Worm (Caenorhabditis elegans) whole organism, young adult: Measurements from ENCODE around the gene pgp-9.

Source experiments
- C17E4.6 ChIP-seq: fragments of 200-800 bp; sonication (Bioruptor generic); IDR thresholded peaks from 2 replicates; pipeline ENCODE4 v1.3.6; 2022; ENCODE audit warnings: missing genetic modification reagents, missing genetic modification characterization, missing compliant biosample characterization
- F22D6.2 ChIP-seq: sonication (generic microtip); optimal IDR thresholded peaks from 2 replicates; lab custom pipeline; 2016; ENCODE audit warnings: mild to moderate bottlenecking, missing genetic modification characterization, missing compliant biosample characterization
- Y53F4B.3 ChIP-seq: fragments of 200-800 bp; sonication (Bioruptor generic); IDR thresholded peaks from 2 replicates; pipeline ENCODE4 v1.3.6; 2022; ENCODE audit warnings: missing genetic modification reagents, missing genetic modification characterization, missing compliant biosample characterization
- ama-1 ChIP-seq, 3 experiments: fragments of 150-350 bp in 1 of 3; sonication (generic microtip) in 2 of 3; optimal IDR thresholded peaks; 2 replicates each; lab custom pipeline; 2014 to 2018; ENCODE audit warnings: missing biosample characterization in 2 of 3, missing genetic modification characterization in 2 of 3, missing genetic modification reagents in 2 of 3
- atf-7 ChIP-seq: sonication (generic microtip); optimal IDR thresholded peaks from 2 replicates; lab custom pipeline; 2017; ENCODE audit warnings: mild to moderate bottlenecking, missing genetic modification characterization, missing compliant biosample characterization
- athp-1 ChIP-seq: sonication (generic microtip); optimal IDR thresholded peaks from 2 replicates; lab custom pipeline; 2017; ENCODE audit warnings: mild to moderate bottlenecking, missing genetic modification characterization, missing compliant biosample characterization
- ccch-3 ChIP-seq: fragments of 200-800 bp; sonication (Bioruptor generic); optimal IDR thresholded peaks from 2 replicates; lab custom pipeline; 2018; ENCODE audit warnings: mild to moderate bottlenecking, missing genetic modification characterization, missing compliant biosample characterization
- ceh-27 ChIP-seq: fragments of 200-800 bp; sonication (Bioruptor generic); optimal IDR thresholded peaks from 2 replicates; lab custom pipeline; 2018; ENCODE audit warnings: mild to moderate bottlenecking, missing genetic modification characterization, moderate library complexity, missing compliant biosample characterization
- lin-35 ChIP-seq, 3 experiments: fragments of 150-350 bp in 2 of 3; sonication (generic microtip) in 1 of 3; optimal IDR thresholded peaks; 2 replicates each; lab custom pipeline; 2014 to 2018; ENCODE audit warnings: missing biosample characterization in 3 of 3, missing genetic modification characterization in 3 of 3, missing genetic modification reagents in 3 of 3
- madf-3 ChIP-seq: fragments of 200-800 bp; sonication (Bioruptor generic); IDR thresholded peaks from 2 replicates; pipeline ENCODE4 v1.3.6; 2022; ENCODE audit warnings: missing genetic modification reagents, missing genetic modification characterization, missing compliant biosample characterization
- madf-8 ChIP-seq: fragments of 200-800 bp; sonication (Bioruptor generic); conservative IDR thresholded peaks from 2 replicates; pipeline ENCODE4 v1.3.6; 2022; ENCODE audit warnings: missing genetic modification reagents, missing genetic modification characterization, missing compliant biosample characterization
- nfya-2 ChIP-seq: fragments of 200-800 bp; sonication (Bioruptor generic); IDR thresholded peaks from 2 replicates; pipeline ENCODE4 v1.3.6; 2022; ENCODE audit warnings: missing genetic modification reagents, missing genetic modification characterization, missing compliant biosample characterization
- sptf-2 ChIP-seq: fragments of 200-800 bp; sonication (Bioruptor generic); optimal IDR thresholded peaks from 2 replicates; lab custom pipeline; 2018; ENCODE audit warnings: mild to moderate bottlenecking, missing genetic modification characterization, missing compliant biosample characterization

DNA sequence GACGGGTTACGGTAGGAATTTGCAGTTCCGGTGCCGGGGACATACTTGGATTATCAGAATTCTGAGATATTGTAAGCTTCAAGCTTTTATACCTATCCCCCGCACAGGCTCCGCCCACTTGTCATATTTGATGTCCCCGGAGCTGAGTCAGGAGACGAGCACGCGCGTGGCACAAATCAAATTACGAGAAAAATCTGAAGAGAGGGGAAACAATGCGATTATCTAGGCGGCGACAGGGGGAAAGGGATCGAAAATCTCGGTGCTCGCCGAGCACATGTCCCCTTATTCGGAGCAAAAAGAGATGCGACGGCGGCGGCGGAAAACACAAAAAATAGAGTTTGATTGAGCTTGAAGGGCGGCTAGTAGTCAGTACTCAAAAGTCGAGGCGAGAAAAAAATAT lies 6.5 kb upstream of the pgp-9 start, which contains the start of gene R12G8.1:
- TF ChIP-seq ceh-27 (GFP tag; lab: Kevin White, UChicago) (no peak), ccch-3 (no peak), F22D6.2 (no peak), Y53F4B.3 (GFP tag; lab: Robert Waterston, UW) (no peak), lin-35 (GFP tag; optimal IDR thresholded peaks at IDR 0.05; lab: Kevin White, UChicago) (no peak), nfya-2 (GFP tag; lab: Robert Waterston, UW) (no peak), atf-7 (no peak), C17E4.6 (GFP tag; lab: Robert Waterston, UW) (no peak), madf-8 (GFP tag; lab: Robert Waterston, UW) (no peak), ama-1 (optimal IDR thresholded peaks at IDR 0.05; lab: Kevin White, UChicago) (no peak), ama-1 (GFP tag; optimal IDR thresholded peaks at IDR 0.05; lab: Kevin White, UChicago) (no peak), madf-3 (GFP tag; lab: Robert Waterston, UW) (no peak), sptf-2 (GFP tag; lab: Kevin White, UChicago) (no peak), athp-1 (tag; lab: Kevin White, UChicago) (no peak)
